Worm (Caenorhabditis elegans) whole organism, late embryonic: ENCODE results near the gene math-8.

Experiments used
- C08G9.2 ChIP-seq: sonication (generic microtip); optimal IDR thresholded peaks from 2 replicates; lab custom pipeline; 2016; ENCODE audit warnings: mild to moderate bottlenecking, missing genetic modification characterization, moderate library complexity, missing compliant biosample characterization
- F13H6.1 ChIP-seq: sonication (generic microtip); optimal IDR thresholded peaks from 2 replicates; lab custom pipeline; 2016; ENCODE audit warnings: missing genetic modification characterization, missing compliant biosample characterization
- K09A11.1 ChIP-seq: sonication (generic microtip); optimal IDR thresholded peaks from 2 replicates; lab custom pipeline; 2017; ENCODE audit warnings: antibody characterized with exemption, mild to moderate bottlenecking, missing genetic modification characterization, missing compliant biosample characterization; ENCODE audit not compliant: insufficient read depth
- T23F11.4 ChIP-seq: fragments of 200-800 bp; sonication (Bioruptor generic); optimal IDR thresholded peaks from 2 replicates; lab custom pipeline; 2018; ENCODE audit warnings: mild to moderate bottlenecking, missing genetic modification characterization, missing compliant biosample characterization
- ahr-1 ChIP-seq: sonication (generic microtip); optimal IDR thresholded peaks from 2 replicates; lab custom pipeline; 2016; ENCODE audit warnings: missing genetic modification characterization, missing compliant biosample characterization
- ama-1 ChIP-seq: fragments of 150-350 bp; optimal IDR thresholded peaks from 2 replicates; lab custom pipeline; 2014
- ceh-30 ChIP-seq: fragments of 150-350 bp; optimal IDR thresholded peaks from 2 replicates; lab custom pipeline; 2014; ENCODE audit warnings: missing biosample characterization, missing genetic modification characterization
- ceh-31 ChIP-seq: sonication (generic microtip); optimal IDR thresholded peaks from 2 replicates; lab custom pipeline; 2016; ENCODE audit warnings: missing genetic modification characterization, missing compliant biosample characterization
- ceh-34 ChIP-seq: sonication (generic microtip); optimal IDR thresholded peaks from 2 replicates; lab custom pipeline; 2016; ENCODE audit warnings: mild to moderate bottlenecking, missing genetic modification characterization, missing compliant biosample characterization
- ceh-45 ChIP-seq: fragments of 200-800 bp; sonication (Bioruptor generic); IDR thresholded peaks from 2 replicates; pipeline ENCODE4 v1.3.6; 2022; ENCODE audit warnings: missing genetic modification reagents, missing genetic modification characterization, missing compliant biosample characterization
- ceh-6 ChIP-seq: fragments of 200-800 bp; sonication (Bioruptor generic); optimal IDR thresholded peaks from 2 replicates; lab custom pipeline; 2018; ENCODE audit warnings: mild to moderate bottlenecking, missing genetic modification characterization, missing compliant biosample characterization
- dve-1 ChIP-seq: sonication (generic microtip); optimal IDR thresholded peaks from 2 replicates; lab custom pipeline; 2017; ENCODE audit warnings: antibody characterized with exemption, mild to moderate bottlenecking, missing genetic modification characterization, missing compliant biosample characterization
- gmeb-2 ChIP-seq: sonication (generic microtip); optimal IDR thresholded peaks from 2 replicates; lab custom pipeline; 2016; ENCODE audit warnings: missing genetic modification characterization, inconsistent platforms, missing compliant biosample characterization
- hlh-15 ChIP-seq: sonication (generic microtip); optimal IDR thresholded peaks from 2 replicates; lab custom pipeline; 2016; ENCODE audit warnings: missing genetic modification characterization, missing compliant biosample characterization
- hlh-30 ChIP-seq: sonication (generic microtip); optimal IDR thresholded peaks from 2 replicates; lab custom pipeline; 2017; ENCODE audit warnings: antibody characterized with exemption, missing genetic modification characterization, missing compliant biosample characterization; ENCODE audit not compliant: insufficient read depth
- hlh-8 ChIP-seq: sonication (generic microtip); optimal IDR thresholded peaks from 2 replicates; lab custom pipeline; 2016; ENCODE audit warnings: missing genotype, missing genetic modification characterization, missing compliant biosample characterization
- lim-6 ChIP-seq: sonication (generic microtip); optimal IDR thresholded peaks from 2 replicates; lab custom pipeline; 2016; ENCODE audit warnings: missing genetic modification characterization, missing compliant biosample characterization
- madf-2 ChIP-seq: sonication (generic microtip); optimal IDR thresholded peaks from 2 replicates; lab custom pipeline; 2017; ENCODE audit warnings: missing genetic modification characterization, missing compliant biosample characterization
- mec-3 ChIP-seq: sonication (generic microtip); optimal IDR thresholded peaks from 2 replicates; lab custom pipeline; 2016; ENCODE audit warnings: borderline replicate concordance, missing genetic modification characterization, missing compliant biosample characterization
- nfya-1 ChIP-seq: sonication (generic microtip); optimal IDR thresholded peaks from 2 replicates; lab custom pipeline; 2017; ENCODE audit warnings: missing genetic modification characterization, mild to moderate bottlenecking, missing compliant biosample characterization, antibody characterized with exemption, moderate library complexity
- nhr-11 ChIP-seq: fragments of 150-350 bp; optimal IDR thresholded peaks from 2 replicates; lab custom pipeline; 2014; ENCODE audit warnings: missing biosample characterization, missing genetic modification characterization
- npax-4 ChIP-seq: sonication (generic microtip); optimal IDR thresholded peaks from 2 replicates; lab custom pipeline; 2016; ENCODE audit warnings: missing genetic modification characterization, missing compliant biosample characterization
- pat-9 ChIP-seq: fragments of 200-800 bp; sonication (Bioruptor generic); optimal IDR thresholded peaks from 2 replicates; lab custom pipeline; 2018; ENCODE audit warnings: mild to moderate bottlenecking, missing genetic modification characterization, moderate library complexity, missing compliant biosample characterization
- pax-1 ChIP-seq: fragments of 150-350 bp; optimal IDR thresholded peaks from 2 replicates; lab custom pipeline; 2014; ENCODE audit warnings: missing biosample characterization, missing genetic modification characterization
- pha-2 ChIP-seq: sonication (generic microtip); optimal IDR thresholded peaks from 2 replicates; lab custom pipeline; 2017; ENCODE audit warnings: mild to moderate bottlenecking, missing genetic modification characterization, missing compliant biosample characterization
- pha-4 ChIP-seq: fragments of 150-350 bp; optimal IDR thresholded peaks from 2 replicates; lab custom pipeline; 2018; ENCODE audit warnings: missing biosample characterization, missing genetic modification reagents, missing genetic modification characterization
- ref-2 ChIP-seq: sonication (generic microtip); optimal IDR thresholded peaks from 2 replicates; lab custom pipeline; 2016; ENCODE audit warnings: missing genetic modification characterization, missing compliant biosample characterization
- rnt-1 ChIP-seq: sonication (generic microtip); optimal IDR thresholded peaks from 2 replicates; lab custom pipeline; 2016; ENCODE audit warnings: missing genetic modification characterization, missing compliant biosample characterization
- sox-2 ChIP-seq: fragments of 200-800 bp; sonication (Bioruptor generic); IDR thresholded peaks from 2 replicates; pipeline ENCODE4 v1.3.6; 2022; ENCODE audit warnings: missing genetic modification reagents, missing genetic modification characterization, missing compliant biosample characterization
- tbx-7 ChIP-seq: sonication (generic microtip); optimal IDR thresholded peaks from 2 replicates; lab custom pipeline; 2016; ENCODE audit warnings: missing genotype, missing genetic modification characterization, missing compliant biosample characterization
- unc-42 ChIP-seq: sonication (generic microtip); optimal IDR thresholded peaks from 2 replicates; lab custom pipeline; 2016; ENCODE audit warnings: missing genotype, missing genetic modification characterization, missing compliant biosample characterization
- unc-55 ChIP-seq: sonication (generic microtip); optimal IDR thresholded peaks from 2 replicates; lab custom pipeline; 2017; ENCODE audit warnings: missing biosample characterization, missing genetic modification reagents, missing genetic modification characterization
- unc-86 ChIP-seq: sonication (generic microtip); optimal IDR thresholded peaks from 2 replicates; lab custom pipeline; 2016; ENCODE audit warnings: missing genetic modification characterization, missing compliant biosample characterization
- zip-5 ChIP-seq: sonication (generic microtip); optimal IDR thresholded peaks from 2 replicates; lab custom pipeline; 2016; ENCODE audit warnings: missing genetic modification characterization, missing compliant biosample characterization
- ztf-16 ChIP-seq: sonication (generic microtip); optimal IDR thresholded peaks from 2 replicates; lab custom pipeline; 2017; ENCODE audit warnings: missing genetic modification characterization, missing compliant biosample characterization

math-8 gene

ce11 chrII:1884635-1885034 is 4.3 kb downstream of the math-8 start, which contains the start of gene math-6:
Gene math-6 (minus strand): TSS chrII:1884735.
- TF ChIP-seq ref-2 (tag; lab: Kevin White, UChicago) (no peak), T23F11.4 (GFP tag; lab: Kevin White, UChicago) (no peak), ahr-1 (tag; lab: Kevin White, UChicago) (no peak), C08G9.2 (no peak), unc-55 (GFP tag; lab: Kevin White, UChicago) (no peak), pax-1 (tag; lab: Kevin White, UChicago) (no peak)

DNA sequence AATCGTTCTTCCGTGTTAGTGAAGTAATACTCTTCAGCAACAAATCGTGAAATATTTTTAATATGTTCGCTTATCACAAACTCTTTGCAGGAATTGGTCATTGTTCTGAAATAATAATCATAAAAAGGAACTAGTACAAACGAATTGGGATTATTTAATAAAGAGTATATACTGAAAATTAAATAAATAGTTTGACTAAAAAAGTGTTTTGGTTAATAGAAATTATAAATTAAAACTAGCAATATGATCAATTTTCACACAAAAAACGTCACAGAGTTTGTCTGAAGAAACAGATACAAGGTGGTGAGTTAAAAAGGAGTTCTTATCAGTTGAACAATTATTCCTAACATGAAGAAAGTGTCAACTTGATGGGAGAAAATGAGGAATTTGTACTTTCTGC is 6.3 kb downstream of the math-8 start, which contains the start of gene math-5:
Gene math-5, minus strand, starts transcription at position 101 of the 400 bp plus-strand sequence.
- TF ChIP-seq sox-2 (GFP tag; lab: Robert Waterston, UW), result no peak
- TF ChIP-seq nfya-1, result no peak
- TF ChIP-seq hlh-8 (tag; lab: Kevin White, UChicago), result no peak
- TF ChIP-seq unc-55 (GFP tag; lab: Kevin White, UChicago), result no peak
- TF ChIP-seq ceh-30, result no peak
- no peak for TF ChIP-seq ceh-6
- no peak for TF ChIP-seq unc-42
- TF ChIP-seq, all 69 proteins: peak for 0

DNA sequence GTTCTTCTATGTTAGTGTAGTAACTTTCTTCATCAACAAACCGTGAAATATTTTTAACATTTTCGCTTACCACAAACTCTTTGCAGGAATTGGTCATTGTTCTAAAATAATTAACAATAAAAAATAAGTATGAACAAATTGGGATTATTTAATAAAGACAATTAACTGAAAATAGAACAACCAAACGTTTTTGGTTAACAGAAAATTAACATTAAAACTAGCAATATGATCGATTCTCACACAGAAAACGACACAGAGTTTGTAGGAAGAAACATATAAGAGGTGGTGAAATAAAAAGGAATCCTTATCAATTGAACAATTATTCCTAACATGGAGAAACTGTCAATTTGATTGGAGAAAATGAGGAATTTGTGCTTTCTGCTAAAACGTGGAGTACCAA is 10.3 kb downstream of the math-8 start, which contains the start of gene math-16:
Gene math-16, minus strand, starts transcription at position 101 of the 400 bp plus-strand sequence.
- TF ChIP-seq F13H6.1 (tag; lab: Kevin White, UChicago) (no peak), K09A11.1 (tag; lab: Kevin White, UChicago) (no peak), ceh-45 (GFP tag; lab: Robert Waterston, UW) (no peak), pat-9 (tag; lab: Kevin White, UChicago) (no peak), hlh-15 (tag; lab: Kevin White, UChicago) (no peak), gmeb-2 (tag; lab: Kevin White, UChicago) (no peak), unc-86 (tag; lab: Kevin White, UChicago) (no peak), unc-55 (GFP tag; lab: Kevin White, UChicago) (no peak), hlh-30 (no peak), C08G9.2 (no peak), nhr-11 (no peak), pha-2 (no peak), rnt-1 (tag; lab: Kevin White, UChicago) (no peak), unc-42 (no peak), npax-4 (tag; lab: Kevin White, UChicago) (no peak), tbx-7 (no peak), pha-4 (tag; lab: Kevin White, UChicago) (no peak), zip-5 (tag; lab: Kevin White, UChicago) (no peak), lim-6 (tag; lab: Kevin White, UChicago) (no peak)

- no peak for TF ChIP-seq ceh-31 (tag; lab: Kevin White, UChicago)
- no peak for TF ChIP-seq ceh-34
- no peak for TF ChIP-seq ama-1 (lab: Kevin White, UChicago)
- no peak for TF ChIP-seq dve-1 (tag; lab: Kevin White, UChicago)
- TF ChIP-seq madf-2 (tag; lab: Kevin White, UChicago), result no peak
- TF ChIP-seq pha-4 (tag; lab: Kevin White, UChicago), result no peak
- no peak for TF ChIP-seq mec-3
- TF ChIP-seq pha-2, result no peak
- no peak for TF ChIP-seq ztf-16 (tag; lab: Kevin White, UChicago)
- TF ChIP-seq nfya-1, result no peak
- no peak for TF ChIP-seq lim-6 (tag; lab: Kevin White, UChicago)
- no peak for TF ChIP-seq K09A11.1 (tag; lab: Kevin White, UChicago)
- TF ChIP-seq, all 69 proteins: peak for 0
Observed at ce11 chrII:1875658-1876057, 13.3 kb downstream of the math-8 start, which contains the start of gene math-13. Gene math-13 (plus strand): TSS chrII:1875958.
